Worm (Caenorhabditis elegans) whole organism, late embryonic: ENCODE results near the gene ncs-6.
"Not testable (repeated sequence)": the region's sequence is repeated elsewhere in the genome, so short reads cannot be mapped to it uniquely, and the experiment has no call there.

Experiments used
- C08G9.2 ChIP-seq: sonication (generic microtip); optimal IDR thresholded peaks from 2 replicates; lab custom pipeline; 2016; ENCODE audit warnings: mild to moderate bottlenecking, missing genetic modification characterization, moderate library complexity, missing compliant biosample characterization
- C38D4.7 ChIP-seq: fragments of 200-800 bp; sonication (Bioruptor generic); optimal IDR thresholded peaks from 2 replicates; lab custom pipeline; 2018; ENCODE audit warnings: mild to moderate bottlenecking, missing genetic modification characterization, moderate library complexity, missing compliant biosample characterization
- F13H6.1 ChIP-seq: sonication (generic microtip); optimal IDR thresholded peaks from 2 replicates; lab custom pipeline; 2016; ENCODE audit warnings: missing genetic modification characterization, missing compliant biosample characterization
- K09A11.1 ChIP-seq: sonication (generic microtip); optimal IDR thresholded peaks from 2 replicates; lab custom pipeline; 2017; ENCODE audit warnings: antibody characterized with exemption, mild to moderate bottlenecking, missing genetic modification characterization, missing compliant biosample characterization; ENCODE audit not compliant: insufficient read depth
- T23F11.4 ChIP-seq: fragments of 200-800 bp; sonication (Bioruptor generic); optimal IDR thresholded peaks from 2 replicates; lab custom pipeline; 2018; ENCODE audit warnings: mild to moderate bottlenecking, missing genetic modification characterization, missing compliant biosample characterization
- Y22D7AL.16 ChIP-seq: sonication (generic microtip); optimal IDR thresholded peaks from 2 replicates; lab custom pipeline; 2016; ENCODE audit warnings: missing genetic modification characterization, missing compliant biosample characterization
- ahr-1 ChIP-seq: sonication (generic microtip); optimal IDR thresholded peaks from 2 replicates; lab custom pipeline; 2016; ENCODE audit warnings: missing genetic modification characterization, missing compliant biosample characterization
- ceh-14 ChIP-seq: sonication (generic microtip); optimal IDR thresholded peaks from 2 replicates; lab custom pipeline; 2016; ENCODE audit warnings: missing genotype, missing genetic modification characterization, missing compliant biosample characterization
- ceh-19 ChIP-seq: fragments of 200-800 bp; sonication (Bioruptor generic); optimal IDR thresholded peaks from 2 replicates; lab custom pipeline; 2018; ENCODE audit warnings: mild to moderate bottlenecking, missing genetic modification characterization, missing compliant biosample characterization
- ceh-2 ChIP-seq: sonication (generic microtip); optimal IDR thresholded peaks from 2 replicates; lab custom pipeline; 2016; ENCODE audit warnings: missing genotype, missing genetic modification characterization, missing compliant biosample characterization
- ceh-24 ChIP-seq: sonication (generic microtip); optimal IDR thresholded peaks from 2 replicates; lab custom pipeline; 2016; ENCODE audit warnings: mild to moderate bottlenecking, missing genetic modification characterization, missing compliant biosample characterization
- ceh-34 ChIP-seq: sonication (generic microtip); optimal IDR thresholded peaks from 2 replicates; lab custom pipeline; 2016; ENCODE audit warnings: mild to moderate bottlenecking, missing genetic modification characterization, missing compliant biosample characterization
- ceh-45 ChIP-seq: fragments of 200-800 bp; sonication (Bioruptor generic); IDR thresholded peaks from 2 replicates; pipeline ENCODE4 v1.3.6; 2022; ENCODE audit warnings: missing genetic modification reagents, missing genetic modification characterization, missing compliant biosample characterization
- ceh-48 ChIP-seq: sonication (generic microtip); optimal IDR thresholded peaks from 2 replicates; lab custom pipeline; 2016; ENCODE audit warnings: missing genetic modification characterization, inconsistent platforms, missing compliant biosample characterization
- dmd-4 ChIP-seq: sonication (generic microtip); optimal IDR thresholded peaks from 2 replicates; lab custom pipeline; 2016; ENCODE audit warnings: borderline replicate concordance, missing genetic modification characterization, missing compliant biosample characterization
- elt-2 ChIP-seq: sonication (generic microtip); optimal IDR thresholded peaks from 2 replicates; lab custom pipeline; 2016; ENCODE audit warnings: missing genetic modification reagents, missing genetic modification characterization, missing compliant biosample characterization
- elt-4 ChIP-seq: sonication (generic microtip); optimal IDR thresholded peaks from 2 replicates; lab custom pipeline; 2016; ENCODE audit warnings: missing genetic modification characterization, missing compliant biosample characterization
- ets-4 ChIP-seq: sonication (generic microtip); optimal IDR thresholded peaks from 2 replicates; lab custom pipeline; 2016; ENCODE audit warnings: missing genetic modification characterization, missing compliant biosample characterization
- fax-1 ChIP-seq: sonication (generic microtip); optimal IDR thresholded peaks from 2 replicates; lab custom pipeline; 2016; ENCODE audit warnings: missing genotype, missing genetic modification characterization, missing compliant biosample characterization
- fkh-10 ChIP-seq: fragments of 150-350 bp; optimal IDR thresholded peaks from 2 replicates; lab custom pipeline; 2014; ENCODE audit warnings: missing biosample characterization, missing genetic modification reagents, missing genetic modification characterization
- fkh-6 ChIP-seq: sonication (generic microtip); optimal IDR thresholded peaks from 2 replicates; lab custom pipeline; 2016; ENCODE audit warnings: missing genetic modification characterization, missing compliant biosample characterization
- hlh-13 ChIP-seq: fragments of 200-800 bp; sonication (Bioruptor generic); optimal IDR thresholded peaks from 2 replicates; lab custom pipeline; 2018; ENCODE audit warnings: mild to moderate bottlenecking, missing genetic modification characterization, missing compliant biosample characterization
- hlh-15 ChIP-seq: sonication (generic microtip); optimal IDR thresholded peaks from 2 replicates; lab custom pipeline; 2016; ENCODE audit warnings: missing genetic modification characterization, missing compliant biosample characterization
- hlh-6 ChIP-seq: sonication (generic microtip); optimal IDR thresholded peaks from 2 replicates; lab custom pipeline; 2016; ENCODE audit warnings: missing genotype, missing genetic modification characterization, missing compliant biosample characterization
- hlh-8 ChIP-seq: sonication (generic microtip); optimal IDR thresholded peaks from 2 replicates; lab custom pipeline; 2016; ENCODE audit warnings: missing genotype, missing genetic modification characterization, missing compliant biosample characterization
- lin-11 ChIP-seq: fragments of 200-800 bp; sonication (Bioruptor generic); optimal IDR thresholded peaks from 2 replicates; lab custom pipeline; 2018; ENCODE audit warnings: mild to moderate bottlenecking, missing genetic modification characterization, missing compliant biosample characterization
- madf-2 ChIP-seq: sonication (generic microtip); optimal IDR thresholded peaks from 2 replicates; lab custom pipeline; 2017; ENCODE audit warnings: missing genetic modification characterization, missing compliant biosample characterization
- mec-3 ChIP-seq: sonication (generic microtip); optimal IDR thresholded peaks from 2 replicates; lab custom pipeline; 2016; ENCODE audit warnings: borderline replicate concordance, missing genetic modification characterization, missing compliant biosample characterization
- nfya-1 ChIP-seq: sonication (generic microtip); optimal IDR thresholded peaks from 2 replicates; lab custom pipeline; 2017; ENCODE audit warnings: missing genetic modification characterization, mild to moderate bottlenecking, missing compliant biosample characterization, antibody characterized with exemption, moderate library complexity
- nhr-11 ChIP-seq: fragments of 150-350 bp; optimal IDR thresholded peaks from 2 replicates; lab custom pipeline; 2014; ENCODE audit warnings: missing biosample characterization, missing genetic modification characterization
- npax-4 ChIP-seq: sonication (generic microtip); optimal IDR thresholded peaks from 2 replicates; lab custom pipeline; 2016; ENCODE audit warnings: missing genetic modification characterization, missing compliant biosample characterization
- odd-2 ChIP-seq: sonication (generic microtip); optimal IDR thresholded peaks from 2 replicates; lab custom pipeline; 2017; ENCODE audit warnings: antibody characterized with exemption, mild to moderate bottlenecking, missing genetic modification characterization, missing compliant biosample characterization
- pax-1 ChIP-seq: fragments of 150-350 bp; optimal IDR thresholded peaks from 2 replicates; lab custom pipeline; 2014; ENCODE audit warnings: missing biosample characterization, missing genetic modification characterization
- pha-4 ChIP-seq: fragments of 150-350 bp; optimal IDR thresholded peaks from 2 replicates; lab custom pipeline; 2018; ENCODE audit warnings: missing biosample characterization, missing genetic modification reagents, missing genetic modification characterization
- pqm-1 ChIP-seq: sonication (generic microtip); optimal IDR thresholded peaks from 2 replicates; lab custom pipeline; 2016; ENCODE audit warnings: missing genetic modification characterization, missing compliant biosample characterization
- rnt-1 ChIP-seq: sonication (generic microtip); optimal IDR thresholded peaks from 2 replicates; lab custom pipeline; 2016; ENCODE audit warnings: missing genetic modification characterization, missing compliant biosample characterization
- sdc-2 ChIP-seq: sonication (generic microtip); optimal IDR thresholded peaks from 2 replicates; lab custom pipeline; 2016; ENCODE audit warnings: missing genotype, missing genetic modification characterization, missing compliant biosample characterization
- tbx-2 ChIP-seq: sonication (generic microtip); optimal IDR thresholded peaks from 2 replicates; lab custom pipeline; 2016; ENCODE audit warnings: missing genetic modification characterization, missing compliant biosample characterization
- ttx-3 ChIP-seq: sonication (generic microtip); optimal IDR thresholded peaks from 2 replicates; lab custom pipeline; 2016; ENCODE audit warnings: missing genetic modification reagents, missing genetic modification characterization, missing compliant biosample characterization
- unc-55 ChIP-seq: sonication (generic microtip); optimal IDR thresholded peaks from 2 replicates; lab custom pipeline; 2017; ENCODE audit warnings: missing biosample characterization, missing genetic modification reagents, missing genetic modification characterization
- unc-86 ChIP-seq: sonication (generic microtip); optimal IDR thresholded peaks from 2 replicates; lab custom pipeline; 2016; ENCODE audit warnings: missing genetic modification characterization, missing compliant biosample characterization
- ztf-16 ChIP-seq: sonication (generic microtip); optimal IDR thresholded peaks from 2 replicates; lab custom pipeline; 2017; ENCODE audit warnings: missing genetic modification characterization, missing compliant biosample characterization

Gene ncs-6

DNA sequence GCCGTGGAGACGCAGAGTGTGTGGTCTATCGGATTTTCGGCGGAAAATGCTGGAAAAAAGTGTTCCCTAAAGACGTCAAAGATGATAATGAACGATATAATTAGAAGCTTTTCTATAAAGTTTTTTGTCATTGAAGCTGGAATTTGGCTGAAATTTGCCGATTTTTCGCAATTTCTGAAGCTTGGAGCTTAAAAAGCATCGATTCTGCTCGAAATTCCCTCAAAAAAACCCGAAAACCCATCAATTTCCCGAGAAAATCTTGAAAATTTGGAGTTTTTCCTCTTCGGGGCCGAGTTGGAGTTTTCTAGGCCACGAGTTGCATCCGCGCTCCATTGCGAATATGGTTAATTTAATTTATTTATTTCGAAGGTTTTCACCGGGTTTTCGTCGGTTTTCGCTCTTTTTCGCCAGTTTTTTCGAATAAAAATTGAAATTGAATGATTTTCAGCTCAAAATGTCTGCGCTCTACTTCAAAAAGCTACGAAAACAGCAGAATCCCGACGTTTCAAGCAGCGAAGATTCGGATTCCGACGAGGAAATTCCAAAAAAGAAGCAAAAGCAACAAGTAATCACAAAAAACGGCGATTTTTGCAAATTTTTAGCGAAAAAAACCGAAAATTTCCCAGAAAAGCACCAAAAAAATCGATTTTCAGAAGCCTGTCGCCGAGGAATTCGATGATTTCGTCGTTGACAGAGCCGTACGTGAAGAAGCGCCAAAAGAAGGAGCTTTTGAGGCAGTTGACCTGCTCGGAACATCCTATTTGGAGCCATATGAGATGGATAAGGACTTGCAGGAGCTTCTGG is 25.6 kb downstream of the ncs-6 start, which contains the start of the genes col-71 and Y49F6B.2 (continued):
- TF ChIP-seq fax-1 (peak; percentile 70), ceh-24 (tag; lab: Kevin White, UChicago) (no peak), pax-1 (tag; lab: Kevin White, UChicago) (peak; percentile 44), dmd-4 (tag; lab: Kevin White, UChicago) (no peak), unc-55 (GFP tag; lab: Kevin White, UChicago) (no peak), odd-2 (tag; lab: Kevin White, UChicago) (no peak), pqm-1 (tag; lab: Kevin White, UChicago) (no peak), hlh-6 (tag; lab: Kevin White, UChicago) (no peak), rnt-1 (tag; lab: Kevin White, UChicago) (peak; percentile 73), unc-86 (tag; lab: Kevin White, UChicago) (peak; percentile 34), ets-4 (tag; lab: Kevin White, UChicago) (peak; percentile 88), ahr-1 (peak; percentile 58), ceh-19 (GFP tag; lab: Kevin White, UChicago) (no peak), madf-2 (no peak), nhr-11 (tag; lab: Kevin White, UChicago) (no peak), hlh-13 (GFP tag; lab: Kevin White, UChicago) (no peak), fkh-10 (GFP tag; lab: Kevin White, UChicago) (no peak), F13H6.1 (tag; lab: Kevin White, UChicago) (peak; percentile 51), K09A11.1 (tag; lab: Kevin White, UChicago) (no peak), lin-11 (no peak), sdc-2 (tag; lab: Kevin White, UChicago) (no peak), npax-4 (no peak)

DNA sequence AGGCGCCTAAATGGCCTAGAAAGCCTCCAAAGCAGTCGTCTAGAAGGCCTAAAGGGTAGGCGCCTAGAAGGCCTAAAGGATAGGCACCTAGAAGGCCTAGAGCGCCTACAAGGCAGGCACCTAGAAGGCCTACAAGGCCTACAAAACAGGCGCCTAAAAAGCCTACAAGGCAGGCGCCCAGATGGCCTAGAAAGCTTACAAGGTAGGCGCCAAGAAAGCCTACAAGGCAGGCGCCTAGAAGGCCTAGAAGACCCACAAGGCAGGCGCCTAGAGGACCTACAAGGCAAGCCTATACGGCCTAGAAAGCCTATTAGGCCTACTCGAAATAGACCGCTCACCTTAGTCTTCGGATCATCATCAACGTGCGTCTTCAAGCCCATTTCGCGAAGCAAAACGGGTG is 26.3 kb downstream of the ncs-6 start:
- TF ChIP-seq ceh-45 (0 out of 2 replicates have a peak, but pooled peaks have one; percentile 6), pha-4 (tag; lab: Kevin White, UChicago) (no peak)

DNA sequence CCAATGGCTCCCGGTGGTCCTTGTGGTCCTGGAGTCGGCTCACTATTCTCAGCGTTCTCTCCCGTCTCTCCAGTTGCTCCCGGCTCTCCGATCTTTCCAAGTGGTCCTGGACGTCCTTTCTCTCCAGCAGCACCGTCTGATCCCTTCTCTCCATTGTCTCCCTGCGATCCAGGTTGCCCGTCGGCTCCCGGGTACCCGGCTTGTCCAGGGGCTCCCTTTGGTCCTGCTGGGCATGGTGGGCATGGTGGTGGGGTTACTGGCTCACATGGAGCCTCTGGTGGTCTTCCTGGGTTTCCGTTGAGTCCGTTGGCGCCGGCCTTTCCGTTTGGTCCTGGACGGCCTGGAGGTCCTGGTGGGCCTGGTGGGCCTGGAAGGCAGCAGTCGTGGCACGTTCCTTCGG is 27.9 kb downstream of the ncs-6 start:
- TF ChIP-seq elt-4 (tag; lab: Kevin White, UChicago) (no peak), C08G9.2 (tag; lab: Kevin White, UChicago) (peak; percentile 14)

DNA sequence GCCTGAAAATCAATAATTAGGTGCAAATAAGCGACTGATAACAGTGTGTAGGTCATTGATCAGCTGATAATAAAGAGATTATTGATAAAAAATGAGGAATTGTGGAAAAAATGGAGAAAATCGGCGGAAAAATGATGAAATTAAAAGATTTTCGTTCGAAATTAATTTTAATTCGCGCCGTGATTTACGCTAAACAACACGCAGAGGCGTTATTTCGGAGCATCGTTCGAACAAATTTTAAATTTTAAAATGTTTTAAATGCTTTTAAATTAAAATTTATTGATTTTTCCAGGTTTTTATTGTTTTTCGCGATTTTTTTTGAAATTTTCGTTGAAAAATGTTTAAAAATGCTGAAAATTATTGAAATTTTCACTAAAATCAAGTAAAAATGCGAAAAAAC is 28.9 kb downstream of the ncs-6 start, which contains the start of gene Y49F6B.9:
Gene Y49F6B.9 (minus strand): TSS at position 2 of the 400 bp plus-strand sequence.
- TF ChIP-seq elt-2 (peak; percentile 35), hlh-13 (GFP tag; lab: Kevin White, UChicago) (no peak)
- TF ChIP-seq, all 69 proteins: peak for 1

DNA sequence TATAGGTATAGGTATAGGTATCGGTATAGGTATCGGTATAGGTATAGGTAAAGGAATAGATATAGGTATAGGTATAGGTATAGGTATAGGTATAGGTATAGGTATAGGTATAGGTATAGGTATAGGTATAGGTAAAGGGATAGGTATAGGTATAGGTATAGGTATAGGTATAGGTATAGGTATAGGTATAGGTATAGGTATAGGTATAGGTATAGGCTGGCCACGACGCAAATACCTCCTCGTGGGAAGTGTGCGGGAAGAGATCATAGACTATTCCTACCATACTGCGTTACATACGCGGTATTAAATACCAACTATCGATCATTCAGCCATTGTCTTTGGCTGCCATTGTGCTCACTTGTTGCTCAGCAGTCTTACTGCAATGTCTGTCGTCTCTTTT is 37.5 kb downstream of the ncs-6 start, which contains the start of gene fbxb-112:
Gene fbxb-112 (plus strand): TSS at position 301 of the 400 bp plus-strand sequence.
- TF ChIP-seq C38D4.7 (GFP tag; lab: Kevin White, UChicago); ttx-3 (tag; lab: Kevin White, UChicago); Y22D7AL.16 (tag; lab: Kevin White, UChicago): not testable (repeated sequence)

DNA sequence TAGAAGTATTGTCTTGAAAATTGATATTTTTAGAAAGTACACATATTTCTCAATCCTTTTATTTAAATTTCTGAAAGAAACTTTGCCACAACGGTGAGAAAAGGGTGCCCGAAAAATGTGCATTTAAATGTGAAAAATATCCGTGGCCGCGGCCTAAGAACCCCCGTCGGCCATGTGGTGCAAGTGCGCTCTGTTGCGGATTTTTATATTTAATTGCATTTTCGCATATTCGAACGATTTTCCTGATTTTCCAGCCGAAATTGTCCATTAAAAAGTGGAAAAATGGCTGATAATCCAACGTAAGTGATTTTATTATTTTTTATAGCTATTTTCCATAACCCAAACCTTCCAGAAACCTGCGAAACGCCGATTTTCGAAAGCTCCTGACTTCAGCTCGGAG is 46.1 kb downstream of the ncs-6 start, which contains the start of gene smu-2:
Gene smu-2 (plus strand): TSS at position 178 of the 400 bp plus-strand sequence.
- TF ChIP-seq ceh-34 (tag; lab: Kevin White, UChicago): peak; percentile 46
- peak; percentile 73 for TF ChIP-seq mec-3
- no peak for TF ChIP-seq T23F11.4 (GFP tag; lab: Kevin White, UChicago)
- peak; percentile 47 for TF ChIP-seq unc-86 (tag; lab: Kevin White, UChicago)
- peak; percentile 7 for TF ChIP-seq ceh-48 (tag; lab: Kevin White, UChicago)
- peak; percentile 81 for TF ChIP-seq tbx-2 (tag; lab: Kevin White, UChicago)
- peak; percentile 72 for TF ChIP-seq elt-2
- peak; percentile 33 for TF ChIP-seq nfya-1 (tag; lab: Kevin White, UChicago)
- TF ChIP-seq hlh-15 (tag; lab: Kevin White, UChicago): peak; percentile 34
- peak; percentile 82 for TF ChIP-seq ceh-14 (tag; lab: Kevin White, UChicago)
- TF ChIP-seq lin-11: no peak
- TF ChIP-seq ceh-2: peak; percentile 92
- peak; percentile 12 for TF ChIP-seq fkh-6 (tag; lab: Kevin White, UChicago)
- peak; percentile 86 for TF ChIP-seq ets-4 (tag; lab: Kevin White, UChicago)
- peak; percentile 42 for TF ChIP-seq hlh-8 (tag; lab: Kevin White, UChicago)
- no peak for TF ChIP-seq ztf-16 (tag; lab: Kevin White, UChicago)
